Worm (Caenorhabditis elegans) whole organism, young adult: Measurements from ENCODE around the gene txt-5.

ENCODE experiments used
- ama-1 ChIP-seq, 3 experiments: fragments of 150-350 bp in 1 of 3; sonication (generic microtip) in 2 of 3; optimal IDR thresholded peaks; 2 replicates each; lab custom pipeline; 2014 to 2018; ENCODE audit warnings: missing biosample characterization in 2 of 3, missing genetic modification characterization in 2 of 3, missing genetic modification reagents in 2 of 3
- atf-7 ChIP-seq: sonication (generic microtip); optimal IDR thresholded peaks from 2 replicates; lab custom pipeline; 2017; ENCODE audit warnings: mild to moderate bottlenecking, missing genetic modification characterization, missing compliant biosample characterization
- madf-6 ChIP-seq: fragments of 200-800 bp; sonication (Bioruptor generic); IDR thresholded peaks from 2 replicates; pipeline ENCODE4 v1.3.6; 2022; ENCODE audit warnings: missing genetic modification reagents, missing genetic modification characterization, missing compliant biosample characterization
- mes-4 ChIP-seq: sonication (generic microtip); optimal IDR thresholded peaks from 2 replicates; lab custom pipeline; 2016; ENCODE audit warnings: missing genotype, missing genetic modification characterization, missing compliant biosample characterization
- sea-2 ChIP-seq: fragments of 200-800 bp; sonication (Bioruptor generic); IDR thresholded peaks from 2 replicates; pipeline ENCODE4 v1.3.6; 2022; ENCODE audit warnings: missing genetic modification characterization, missing compliant biosample characterization
- unc-62 ChIP-seq: fragments of 150-350 bp; optimal IDR thresholded peaks from 2 replicates; lab custom pipeline; 2014; ENCODE audit warnings: missing biosample characterization, missing genetic modification reagents, missing genetic modification characterization

DNA sequence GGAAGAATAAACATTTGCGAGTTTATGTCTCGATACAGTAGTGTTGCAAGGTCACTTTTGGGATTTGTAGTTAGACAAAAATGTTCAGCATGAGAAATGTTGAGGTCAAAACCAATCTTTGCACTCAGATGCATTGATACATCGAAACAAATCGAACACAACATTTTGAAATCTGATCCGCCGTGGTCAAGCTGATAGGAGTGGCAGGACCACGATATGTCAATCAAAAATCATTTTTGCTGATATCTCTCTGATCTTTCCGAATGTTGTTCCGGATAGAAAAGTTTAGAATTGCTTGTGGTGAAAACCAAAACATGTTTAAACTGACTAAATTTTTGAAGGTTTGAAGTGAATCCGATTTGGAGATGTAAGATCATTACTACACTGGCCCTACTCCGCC, 11.1 kb downstream of the txt-5 start:
- TF ChIP-seq mes-4 (tag; lab: Kevin White, UChicago) (no peak), madf-6 (GFP tag; lab: Robert Waterston, UW) (no peak), unc-62 (GFP tag; lab: Kevin White, UChicago) (no peak), atf-7 (tag; lab: Kevin White, UChicago) (no peak), sea-2 (no peak), ama-1 (optimal IDR thresholded peaks at IDR 0.05; lab: Kevin White, UChicago) (no peak), ama-1 (GFP tag; optimal IDR thresholded peaks at IDR 0.05; lab: Kevin White, UChicago) (no peak)
